Worm (Caenorhabditis elegans): ENCODE results near the gene pqn-48.
A peak's percentile ranks its signal among the peaks of the same experiment; 100 is the strongest.

pqn-48 gene

DNA sequence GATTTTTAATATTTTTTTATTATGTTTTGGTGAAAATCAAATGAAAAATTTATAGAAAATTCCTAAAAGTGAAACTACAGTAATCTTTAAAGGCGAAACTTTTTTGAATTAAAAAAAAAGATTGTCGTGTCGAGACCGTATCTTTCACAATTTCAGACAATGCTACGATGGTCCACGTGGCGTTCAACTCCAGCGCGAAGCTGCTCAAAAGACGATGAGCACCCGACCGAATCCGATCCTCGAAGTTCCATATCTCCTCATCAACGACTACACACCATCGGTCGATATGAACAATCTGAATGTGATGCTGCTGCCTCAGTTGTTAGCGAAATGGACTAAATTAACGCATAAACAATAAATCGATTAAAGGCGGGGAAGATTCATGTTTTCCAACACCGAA, 4.0 kb downstream of the pqn-48 start (continued):
- TF ChIP-seq lin-26 (GFP tag; IDR thresholded peaks at IDR 0.05) = peak; percentile 78
- TF ChIP-seq Y53F4B.3 (GFP tag; IDR thresholded peaks at IDR 0.05) = no peak
- peak; percentile 36; the same call in 1 of the 2 replicates for TF ChIP-seq madf-8 (GFP tag; conservative IDR thresholded peaks at IDR 0.05)
- TF ChIP-seq C17E4.6 (GFP tag; IDR thresholded peaks at IDR 0.05) = peak; percentile 15; the same call in 1 of the 2 replicates
- no peak for TF ChIP-seq ZK185.1 (tag; optimal IDR thresholded peaks at IDR 0.05; ENCODE audit: poor library complexity, severe bottlenecking)
- no peak for TF ChIP-seq F23B12.7 (tag; optimal IDR thresholded peaks at IDR 0.05; ENCODE audit: insufficient read depth)
- TF ChIP-seq rcor-1 (GFP tag; IDR thresholded peaks at IDR 0.05) = peak; percentile 44; the same call in 1 of the 2 replicates
- TF ChIP-seq ztf-18 (tag; optimal IDR thresholded peaks at IDR 0.05) = no peak
- TF ChIP-seq atf-7 (tag; optimal IDR thresholded peaks at IDR 0.05) = peak; percentile 58
- no peak for TF ChIP-seq sptf-2 (GFP tag; optimal IDR thresholded peaks at IDR 0.05)
- TF ChIP-seq xnd-1 (tag; optimal IDR thresholded peaks at IDR 0.05) = peak; percentile 42
- TF ChIP-seq zim-3 (tag; optimal IDR thresholded peaks at IDR 0.05) = no peak
- no peak for TF ChIP-seq ceh-40 (GFP tag; IDR thresholded peaks at IDR 0.05)
- TF ChIP-seq ama-1 (optimal IDR thresholded peaks at IDR 0.05) = peak; percentile 42
- peak in 1 of 2 experiments; percentile 38 for TF ChIP-seq ama-1 (GFP tag; optimal IDR thresholded peaks at IDR 0.05)
- no peak for TF ChIP-seq F37B4.10 (GFP tag; IDR thresholded peaks at IDR 0.05)
- TF ChIP-seq die-1 (tag; optimal IDR thresholded peaks at IDR 0.05) = no peak
- peak; percentile 37 for TF ChIP-seq ceh-79 (tag; optimal IDR thresholded peaks at IDR 0.05)
- TF ChIP-seq madf-6 (GFP tag; IDR thresholded peaks at IDR 0.05) = peak; percentile 81
- TF ChIP-seq snpc-1.3 (tag; optimal IDR thresholded peaks at IDR 0.05; ENCODE audit: insufficient read depth) = peak; percentile 16
- TF ChIP-seq ztf-25 (GFP tag; IDR thresholded peaks at IDR 0.05) = no peak
- TF ChIP-seq F57A8.1 (GFP tag; optimal IDR thresholded peaks at IDR 0.05) = no peak
- peak; percentile 70 for TF ChIP-seq Y95B8A.8 (GFP tag; IDR thresholded peaks at IDR 0.05)
- TF ChIP-seq T26A5.8 (tag; optimal IDR thresholded peaks at IDR 0.05) = no peak
- peak; percentile 30 for TF ChIP-seq hmg-1.2 (GFP tag; IDR thresholded peaks at IDR 0.05)
- no peak for TF ChIP-seq nfyb-1 (GFP tag; IDR thresholded peaks at IDR 0.05)
- peak; percentile 53 for TF ChIP-seq F49E8.2 (tag; optimal IDR thresholded peaks at IDR 0.05; ENCODE audit: insufficient read depth)
- TF ChIP-seq dpff-1 (tag; optimal IDR thresholded peaks at IDR 0.05) = peak; percentile 38
- no peak for TF ChIP-seq F55B11.4 (tag; optimal IDR thresholded peaks at IDR 0.05; ENCODE audit: borderline replicate concordance, insufficient read depth)
- no peak for TF ChIP-seq ztf-22 (GFP tag; optimal IDR thresholded peaks at IDR 0.05)
- TF ChIP-seq lir-1 (GFP tag; conservative IDR thresholded peaks at IDR 0.05) = no peak
- TF ChIP-seq ceh-91 (GFP tag; IDR thresholded peaks at IDR 0.05) = no peak
- no peak for TF ChIP-seq sea-2 (GFP tag; IDR thresholded peaks at IDR 0.05)
- TF ChIP-seq ceh-58 (GFP tag; IDR thresholded peaks at IDR 0.05) = no peak
- TF ChIP-seq K11D2.4 (GFP tag; IDR thresholded peaks at IDR 0.05) = no peak
- TF ChIP-seq hlh-26 (GFP tag; conservative IDR thresholded peaks at IDR 0.05) = no peak
- no peak for TF ChIP-seq nhr-120 (GFP tag; IDR thresholded peaks at IDR 0.05)
- TF ChIP-seq efl-1 (GFP tag; optimal IDR thresholded peaks at IDR 0.05) = no peak
- peak; percentile 47 for TF ChIP-seq lsl-1 (GFP tag; optimal IDR thresholded peaks at IDR 0.05)
- no peak for TF ChIP-seq let-607 (tag; optimal IDR thresholded peaks at IDR 0.05)
- no peak for TF ChIP-seq tbx-9 (tag; optimal IDR thresholded peaks at IDR 0.05; ENCODE audit: borderline replicate concordance)
- no peak for TF ChIP-seq K12H6.12 (tag; optimal IDR thresholded peaks at IDR 0.05)
- TF ChIP-seq C06A6.2 (GFP tag; conservative IDR thresholded peaks at IDR 0.05) = no peak
- no peak for TF ChIP-seq rpc-1 (optimal IDR thresholded peaks at IDR 0.05)
- no peak for TF ChIP-seq rpc-1 (tag; optimal IDR thresholded peaks at IDR 0.05)
- TF ChIP-seq pha-4 (tag; optimal IDR thresholded peaks at IDR 0.05) = no peak
- TF ChIP-seq nhr-179 (tag; optimal IDR thresholded peaks at IDR 0.05) = no peak
- no peak for TF ChIP-seq nhr-80 (tag; optimal IDR thresholded peaks at IDR 0.05)
- TF ChIP-seq attf-5 (GFP tag; optimal IDR thresholded peaks at IDR 0.05) = peak; percentile 26
